Worm (Caenorhabditis elegans) whole organism, L2 larva: ENCODE measurements around the gene lact-1.

ENCODE experiments used
- blmp-1 ChIP-seq: sonication (generic microtip); optimal IDR thresholded peaks from 2 replicates; lab custom pipeline; 2017; ENCODE audit warnings: missing genetic modification characterization, mild to moderate bottlenecking, missing compliant biosample characterization, antibody characterized with exemption, moderate library complexity; ENCODE audit not compliant: insufficient read depth
- fos-1 ChIP-seq: fragments of 150-350 bp; optimal IDR thresholded peaks from 2 replicates; lab custom pipeline; 2014; ENCODE audit warnings: missing biosample characterization, missing genetic modification characterization
- ztf-4 ChIP-seq: fragments of 150-350 bp; optimal IDR thresholded peaks from 2 replicates; lab custom pipeline; 2014; ENCODE audit warnings: missing biosample characterization, missing genetic modification characterization

ce11 chrX:7290859-7291628, 30.9 kb upstream of the lact-1 start:
- TF ChIP-seq ztf-4 (tag; lab: Kevin White, UChicago) (no peak), fos-1 (tag; lab: Kevin White, UChicago) (no peak), blmp-1 (tag; lab: Kevin White, UChicago) (no peak)
